Fruit fly (Drosophila melanogaster) whole organism, embryonic: Measurements from ENCODE around the gene CG3529.

Experiments
- BtbVII ChIP-seq: fragments of 200-800 bp; sonication (Bioruptor generic); optimal IDR thresholded peaks from 3 replicates; lab custom pipeline; 2017; ENCODE audit warnings: missing biosample characterization, mild to moderate bottlenecking, missing genetic modification characterization
- CG10321 ChIP-seq: fragments of 200-800 bp; sonication (Bioruptor generic); IDR thresholded peaks from 2 replicates; pipeline ENCODE4 v1.3.6; 2022; ENCODE audit warnings: missing biosample characterization, missing genetic modification characterization
- CG10543 ChIP-seq: fragments of 200-800 bp; sonication (Bioruptor generic); optimal IDR thresholded peaks from 3 replicates; lab custom pipeline; 2017; ENCODE audit warnings: missing biosample characterization, mild to moderate bottlenecking, missing genetic modification characterization, moderate library complexity
- CG12219 ChIP-seq: fragments of 200-800 bp; sonication (Bioruptor generic); optimal IDR thresholded peaks from 3 replicates; lab custom pipeline; 2018; ENCODE audit warnings: missing biosample characterization, mild to moderate bottlenecking, missing genetic modification characterization
- CG12942 ChIP-seq: fragments of 200-800 bp; sonication (Bioruptor generic); optimal IDR thresholded peaks from 3 replicates; lab custom pipeline; 2016; ENCODE audit warnings: missing biosample characterization, missing genetic modification characterization
- CG1529 ChIP-seq: fragments of 200-800 bp; sonication (Bioruptor generic); optimal IDR thresholded peaks from 3 replicates; lab custom pipeline; 2018; ENCODE audit warnings: missing biosample characterization, missing genetic modification characterization
- CG1647 ChIP-seq: fragments of 200-800 bp; sonication (Bioruptor generic); optimal IDR thresholded peaks from 3 replicates; lab custom pipeline; 2016; ENCODE audit warnings: missing biosample characterization, missing genetic modification characterization
- CG17361 ChIP-seq: fragments of 200-800 bp; sonication (Bioruptor generic); IDR thresholded peaks from 3 replicates; pipeline ENCODE4 v1.3.6; 2022; ENCODE audit warnings: missing biosample characterization, missing genetic modification characterization
- CG31365 ChIP-seq: fragments of 200-800 bp; sonication (Bioruptor generic); optimal IDR thresholded peaks from 2 replicates; lab custom pipeline; 2018; ENCODE audit warnings: missing biosample characterization, mild to moderate bottlenecking, missing genetic modification characterization
- CG3407 ChIP-seq: fragments of 200-800 bp; sonication (Bioruptor generic); optimal IDR thresholded peaks from 2 replicates; lab custom pipeline; 2018; ENCODE audit warnings: missing biosample characterization, mild to moderate bottlenecking, missing genetic modification characterization
- CG4282 ChIP-seq: fragments of 200-800 bp; sonication (Bioruptor generic); optimal IDR thresholded peaks from 2 replicates; lab custom pipeline; 2016; ENCODE audit warnings: missing biosample characterization, missing genetic modification characterization
- CG5245 ChIP-seq: fragments of 200-800 bp; sonication (Bioruptor generic); optimal IDR thresholded peaks from 3 replicates; lab custom pipeline; 2016; ENCODE audit warnings: missing biosample characterization, missing genetic modification characterization
- CG6175 ChIP-seq: fragments of 200-800 bp; sonication (Bioruptor generic); IDR thresholded peaks from 3 replicates; pipeline ENCODE4 v1.3.6; 2022; ENCODE audit warnings: missing biosample characterization, missing genetic modification characterization
- CG6254 ChIP-seq: fragments of 200-800 bp; sonication (Bioruptor generic); optimal IDR thresholded peaks from 3 replicates; lab custom pipeline; 2017; ENCODE audit warnings: mild to moderate bottlenecking, missing biosample characterization, missing genetic modification reagents, missing genetic modification characterization
- CG7839 ChIP-seq: fragments of 200-800 bp; sonication (Bioruptor generic); optimal IDR thresholded peaks from 3 replicates; lab custom pipeline; 2018; ENCODE audit warnings: missing biosample characterization, mild to moderate bottlenecking, missing genetic modification characterization, moderate library complexity
- CG8290 ChIP-seq, 3 experiments: fragments of 200-800 bp; sonication (Bioruptor generic); optimal IDR thresholded peaks; 2 replicates each; lab custom pipeline; 2016 to 2019; ENCODE audit warnings: missing biosample characterization in 3 of 3, missing genetic modification characterization in 3 of 3, mild to moderate bottlenecking in 2 of 3, moderate library complexity in 1 of 3
- CG8765 ChIP-seq: fragments of 200-800 bp; sonication (Bioruptor generic); IDR thresholded peaks from 2 replicates; pipeline ENCODE4 v1.3.6; 2022; ENCODE audit warnings: missing biosample characterization, missing genetic modification characterization
- CG9727 ChIP-seq: fragments of 200-800 bp; sonication (Bioruptor generic); optimal IDR thresholded peaks from 3 replicates; lab custom pipeline; 2017; ENCODE audit warnings: missing biosample characterization, mild to moderate bottlenecking, missing genetic modification characterization
- CG9876 ChIP-seq: fragments of 200-800 bp; sonication (Bioruptor generic); optimal IDR thresholded peaks from 2 replicates; lab custom pipeline; 2016; ENCODE audit warnings: missing biosample characterization, missing genetic modification characterization
- Doc2 ChIP-seq: fragments of 200-800 bp; sonication (Bioruptor generic); IDR thresholded peaks from 2 replicates; pipeline ENCODE4 v1.3.6; 2022; ENCODE audit warnings: missing biosample characterization, missing genetic modification characterization
- H15 ChIP-seq: fragments of 200-800 bp; sonication (Bioruptor generic); IDR thresholded peaks from 3 replicates; pipeline ENCODE4 v1.3.6; 2022; ENCODE audit warnings: missing biosample characterization, missing genetic modification characterization
- Hr78 ChIP-seq, 2 experiments: fragments of 200-800 bp in 1 of 2; fragments of >200 bp in 1 of 2; sonication (Bioruptor generic) in 1 of 2; optimal IDR thresholded peaks; 2 replicates each; lab custom pipeline; 2017 to 2019; ENCODE audit warnings: missing biosample characterization in 2 of 2, missing genetic modification characterization in 2 of 2, mild to moderate bottlenecking in 1 of 2, moderate library complexity in 1 of 2
- Max ChIP-seq: fragments of 200-800 bp; sonication (Bioruptor generic); optimal IDR thresholded peaks from 2 replicates; lab custom pipeline; 2016; ENCODE audit warnings: missing biosample characterization, mild to moderate bottlenecking, missing genetic modification characterization
- Oaz ChIP-seq: fragments of 200-800 bp; sonication (Bioruptor generic); IDR thresholded peaks from 2 replicates; pipeline ENCODE4 v1.3.6; 2022; ENCODE audit warnings: missing biosample characterization, missing genetic modification characterization
- Pdp1 ChIP-seq, 2 experiments: fragments of 200-800 bp; sonication (Bioruptor generic); optimal IDR thresholded peaks; 3 replicates each; lab custom pipeline; 2016; ENCODE audit warnings: missing biosample characterization in 2 of 2, missing genetic modification characterization in 2 of 2, mild to moderate bottlenecking in 1 of 2, moderate library complexity in 1 of 2
- Rx ChIP-seq: fragments of 200-800 bp; sonication (Bioruptor generic); IDR thresholded peaks from 2 replicates; pipeline ENCODE4 v1.3.6; 2022; ENCODE audit warnings: missing biosample characterization, missing genetic modification characterization
- Stat92E ChIP-seq, 3 experiments: fragments of >200 bp in 2 of 3; fragments of 200-800 bp in 1 of 3; sonication (Bioruptor generic) in 1 of 3; optimal IDR thresholded peaks; 2 replicates each; lab custom pipeline; 2017 to 2019; ENCODE audit warnings: missing biosample characterization in 3 of 3, missing genetic modification characterization in 3 of 3, mild to moderate bottlenecking in 1 of 3, moderate library complexity in 1 of 3
- Vsx1 ChIP-seq: fragments of 200-800 bp; sonication (Bioruptor generic); optimal IDR thresholded peaks from 2 replicates; lab custom pipeline; 2017; ENCODE audit warnings: missing biosample characterization, mild to moderate bottlenecking, missing genetic modification characterization, missing genetic modification reagents
- crol ChIP-seq: fragments of 200-800 bp; sonication (Bioruptor generic); IDR thresholded peaks from 2 replicates; pipeline ENCODE4 v1.3.6; 2022; ENCODE audit warnings: missing biosample characterization, missing genetic modification characterization
- cwo ChIP-seq: fragments of 200-800 bp; sonication (Bioruptor generic); optimal IDR thresholded peaks from 3 replicates; lab custom pipeline; 2017; ENCODE audit warnings: missing biosample characterization, missing genetic modification characterization, mild to moderate bottlenecking, moderate library complexity, missing genetic modification reagents
- esg ChIP-seq: fragments of 200-800 bp; sonication (Bioruptor generic); conservative IDR thresholded peaks from 2 replicates; pipeline ENCODE4 v1.3.6; 2022; ENCODE audit warnings: missing biosample characterization, missing genetic modification characterization
- eve ChIP-seq, 2 experiments: fragments of >200 bp; optimal IDR thresholded peaks; 2 replicates each; lab custom pipeline; 2017; ENCODE audit warnings: missing biosample characterization in 2 of 2, missing genetic modification characterization in 2 of 2
- gfzf ChIP-seq: fragments of 200-800 bp; sonication (Bioruptor generic); optimal IDR thresholded peaks from 2 replicates; lab custom pipeline; 2016; ENCODE audit warnings: missing biosample characterization, mild to moderate bottlenecking, missing genetic modification characterization, moderate library complexity
- luna ChIP-seq: fragments of 200-800 bp; sonication (Bioruptor generic); optimal IDR thresholded peaks from 2 replicates; lab custom pipeline; 2016; ENCODE audit warnings: missing biosample characterization, missing genetic modification characterization
- nau ChIP-seq: fragments of 200-800 bp; sonication (Bioruptor generic); optimal IDR thresholded peaks from 3 replicates; lab custom pipeline; 2017; ENCODE audit warnings: missing biosample characterization, mild to moderate bottlenecking, missing genetic modification characterization, missing genetic modification reagents
- odd ChIP-seq: fragments of 200-800 bp; sonication (Bioruptor generic); optimal IDR thresholded peaks from 2 replicates; lab custom pipeline; 2017; ENCODE audit warnings: missing biosample characterization, mild to moderate bottlenecking, missing genetic modification characterization
- org-1 ChIP-seq: fragments of 200-800 bp; sonication (Bioruptor generic); optimal IDR thresholded peaks from 2 replicates; lab custom pipeline; 2017; ENCODE audit warnings: missing biosample characterization, missing genetic modification characterization
- pb ChIP-seq: fragments of 200-800 bp; sonication (Bioruptor generic); optimal IDR thresholded peaks from 3 replicates; lab custom pipeline; 2016; ENCODE audit warnings: missing biosample characterization, missing genetic modification characterization
- pzg ChIP-seq: fragments of 200-800 bp; sonication (Bioruptor generic); optimal IDR thresholded peaks from 3 replicates; lab custom pipeline; 2018; ENCODE audit warnings: missing biosample characterization, mild to moderate bottlenecking, missing genetic modification characterization, moderate library complexity
- row ChIP-seq: fragments of 200-800 bp; sonication (Bioruptor generic); IDR thresholded peaks from 3 replicates; pipeline ENCODE4 v1.3.6; 2022; ENCODE audit warnings: missing biosample characterization, missing genetic modification characterization
- sc ChIP-seq, 3 experiments: fragments of >200 bp in 2 of 3; fragments of 200-800 bp in 1 of 3; sonication (Bioruptor generic) in 1 of 3; optimal IDR thresholded peaks; 2 replicates in 2 of 3; 3 replicates in 1 of 3; lab custom pipeline; 2017; ENCODE audit warnings: mild to moderate bottlenecking in 1 of 3, missing biosample characterization in 1 of 3, missing genetic modification characterization in 1 of 3, missing genetic modification reagents in 1 of 3
- sisA ChIP-seq: fragments of 200-800 bp; sonication (Bioruptor generic); IDR thresholded peaks from 2 replicates; pipeline ENCODE4 v1.3.6; 2022; ENCODE audit warnings: missing biosample characterization, missing genetic modification characterization
- tna ChIP-seq: fragments of 200-800 bp; sonication (Bioruptor generic); IDR thresholded peaks from 2 replicates; pipeline ENCODE4 v1.3.6; 2022; ENCODE audit warnings: missing biosample characterization, missing genetic modification characterization; ENCODE audit not compliant: partially characterized antibody
- toy ChIP-seq: fragments of 200-800 bp; sonication (Bioruptor generic); IDR thresholded peaks from 2 replicates; pipeline ENCODE4 v1.3.6; 2022; ENCODE audit warnings: missing biosample characterization, missing genetic modification characterization
- ttk ChIP-seq: fragments of 200-800 bp; sonication (Bioruptor generic); IDR thresholded peaks from 2 replicates; pipeline ENCODE4 v2.1.2; 2022; ENCODE audit warnings: missing biosample characterization, missing genetic modification characterization
- z ChIP-seq: fragments of 200-800 bp; sonication (Bioruptor generic); IDR thresholded peaks from 3 replicates; pipeline ENCODE4 v1.3.6; 2022; ENCODE audit warnings: missing biosample characterization, missing genetic modification characterization
- zen ChIP-seq: fragments of 200-800 bp; sonication (Bioruptor generic); optimal IDR thresholded peaks from 3 replicates; lab custom pipeline; 2018; ENCODE audit warnings: missing biosample characterization, mild to moderate bottlenecking, missing genetic modification characterization, moderate library complexity

CG3529 gene

dm6 chr3L:9422636-9423419, 23.8 kb upstream of the CG3529 start, which contains the start of gene aay (continued):
- TF ChIP-seq z (GFP tag; lab: Robert Waterston, UW) (peak; percentile 88), CG7839 (peak; percentile 99), Vsx1 (GFP tag; lab: Kevin White, UChicago) (peak; percentile 97), org-1 (GFP tag; lab: Kevin White, UChicago) (peak; percentile 99), CG8765 (GFP tag; lab: Robert Waterston, UW) (peak; percentile 98), CG31365 (peak; percentile 90), CG6175 (GFP tag; lab: Robert Waterston, UW) (peak; percentile 95), Rx (GFP tag; lab: Robert Waterston, UW) (peak; percentile 98), Doc2 (GFP tag; lab: Robert Waterston, UW) (peak; percentile 94), odd (peak; percentile 98), pzg (GFP tag; lab: Kevin White, UChicago) (peak; percentile 17), CG3407 (GFP tag; lab: Kevin White, UChicago) (peak; percentile 98), Hr78 (GFP tag; optimal IDR thresholded peaks at IDR 0.05; lab: Kevin White, UChicago) (peak in 1 of 2 experiments; percentile 96), sisA (peak; percentile 98), luna (GFP tag; lab: Kevin White, UChicago) (peak; percentile 85), CG10321 (GFP tag; lab: Robert Waterston, UW) (peak; percentile 86), toy (GFP tag; lab: Robert Waterston, UW) (peak; percentile 92), esg (GFP tag; lab: Robert Waterston, UW) (peak; percentile 98), CG9876 (GFP tag; lab: Kevin White, UChicago) (peak; percentile 91), Max (GFP tag; lab: Kevin White, UChicago) (peak; percentile 99), ttk (peak; percentile 98), CG4282 (GFP tag; lab: Kevin White, UChicago) (peak; percentile 92), nau (GFP tag; lab: Kevin White, UChicago) (peak; percentile 98), CG12219 (GFP tag; lab: Kevin White, UChicago) (peak; percentile 98), cwo (GFP tag; lab: Kevin White, UChicago) (peak; percentile 97), Oaz (GFP tag; lab: Robert Waterston, UW) (peak; percentile 96), sc (optimal IDR thresholded peaks at IDR 0.05; lab: Kevin White, UChicago) (no peak), sc (GFP tag; optimal IDR thresholded peaks at IDR 0.05; lab: Kevin White, UChicago) (peak; percentile 98), CG17361 (peak; percentile 99), Pdp1 (GFP tag; optimal IDR thresholded peaks at IDR 0.05; lab: Kevin White, UChicago) (peak; percentile 96 to 98), BtbVII (GFP tag; lab: Kevin White, UChicago) (peak; percentile 99), CG1647 (GFP tag; lab: Kevin White, UChicago) (peak; percentile 98), CG9727 (GFP tag; lab: Kevin White, UChicago) (peak; percentile 100), eve (GFP tag; optimal IDR thresholded peaks at IDR 0.05; lab: Kevin White, UChicago) (peak; percentile 88 to 99), Stat92E (GFP tag; optimal IDR thresholded peaks at IDR 0.05; lab: Kevin White, UChicago) (peak in 1 of 3 experiments; percentile 99), zen (tag; lab: Kevin White, UChicago) (peak; percentile 99), tna (GFP tag; lab: Robert Waterston, UW) (no peak), CG12942 (GFP tag; lab: Kevin White, UChicago) (peak; percentile 99), row (peak; percentile 99), H15 (peak; percentile 97), CG1529 (GFP tag; lab: Kevin White, UChicago) (peak; percentile 99), crol (peak; percentile 79), CG8290 (GFP tag; optimal IDR thresholded peaks at IDR 0.05; lab: Kevin White, UChicago) (peak; percentile 99), CG8290 (tag; optimal IDR thresholded peaks at IDR 0.05; lab: Kevin White, UChicago) (peak; percentile 90 to 93), gfzf (GFP tag; lab: Kevin White, UChicago) (peak; percentile 29), CG5245 (GFP tag; lab: Kevin White, UChicago) (peak; percentile 97), CG6254 (GFP tag; lab: Kevin White, UChicago) (peak; percentile 97), CG10543 (GFP tag; lab: Kevin White, UChicago) (peak; percentile 97), pb (GFP tag; lab: Kevin White, UChicago) (peak; percentile 97)
